Worm (Caenorhabditis elegans) whole organism, L1 larva: Measurements from ENCODE around the gene egl-38.

Experiments
- elt-2 ChIP-seq: sonication (generic microtip); optimal IDR thresholded peaks from 2 replicates; lab custom pipeline; 2016; ENCODE audit warnings: missing genetic modification characterization, mild to moderate bottlenecking, inconsistent platforms, missing compliant biosample characterization, missing genetic modification reagents
- tlp-1 ChIP-seq: fragments of 150-350 bp; optimal IDR thresholded peaks from 2 replicates; lab custom pipeline; 2014; ENCODE audit warnings: missing biosample characterization, missing genetic modification characterization
- unc-130 ChIP-seq: fragments of 150-350 bp; optimal IDR thresholded peaks from 2 replicates; lab custom pipeline; 2017; ENCODE audit warnings: missing biosample characterization, missing genetic modification characterization, inconsistent platforms

ce11 chrIV:10155475-10155874 lies 45.2 kb upstream of the egl-38 start, which contains the start of gene ttr-54:
- TF ChIP-seq unc-130 (tag; lab: Kevin White, UChicago) (no peak), elt-2 (tag; lab: Kevin White, UChicago) (no peak), tlp-1 (tag; lab: Kevin White, UChicago) (no peak)
